Fruit fly (Drosophila melanogaster) whole organism, embryonic: ENCODE data around the gene mRpL15.

Source experiments
- ATbp ChIP-seq: fragments of 200-800 bp; sonication (Bioruptor generic); optimal IDR thresholded peaks from 2 replicates; lab custom pipeline; 2017; ENCODE audit warnings: missing biosample characterization, mild to moderate bottlenecking, missing genetic modification characterization, missing genetic modification reagents
- CG1024 ChIP-seq: fragments of 200-800 bp; sonication (Bioruptor generic); IDR thresholded peaks from 2 replicates; pipeline ENCODE4 v1.3.6; 2022; ENCODE audit warnings: missing biosample characterization, missing genetic modification characterization
- CG10267 ChIP-seq: fragments of 200-800 bp; sonication (Bioruptor generic); optimal IDR thresholded peaks from 2 replicates; lab custom pipeline; 2018; ENCODE audit warnings: missing biosample characterization, mild to moderate bottlenecking, missing genetic modification characterization, moderate library complexity
- CG10366 ChIP-seq: fragments of 200-800 bp; sonication (Bioruptor generic); IDR thresholded peaks from 2 replicates; pipeline ENCODE4 v1.3.6; 2022; ENCODE audit warnings: missing biosample characterization, missing genetic modification characterization
- CG10431 ChIP-seq: fragments of 200-800 bp; sonication (Bioruptor generic); optimal IDR thresholded peaks from 3 replicates; lab custom pipeline; 2018; ENCODE audit warnings: missing biosample characterization, mild to moderate bottlenecking, missing genetic modification characterization
- CG11398 ChIP-seq: fragments of 200-800 bp; sonication (Bioruptor generic); optimal IDR thresholded peaks from 2 replicates; lab custom pipeline; 2016; ENCODE audit warnings: missing biosample characterization, missing genetic modification characterization
- CG12155 ChIP-seq: fragments of 200-800 bp; sonication (Bioruptor generic); optimal IDR thresholded peaks from 3 replicates; lab custom pipeline; 2016; ENCODE audit warnings: missing biosample characterization, missing genetic modification characterization
- CG14860 ChIP-seq: fragments of 200-800 bp; sonication (Bioruptor generic); IDR thresholded peaks from 3 replicates; pipeline ENCODE4 v1.3.6; 2022; ENCODE audit warnings: missing biosample characterization, missing genetic modification characterization; ENCODE audit not compliant: partially characterized antibody
- CG1529 ChIP-seq: fragments of 200-800 bp; sonication (Bioruptor generic); optimal IDR thresholded peaks from 3 replicates; lab custom pipeline; 2018; ENCODE audit warnings: missing biosample characterization, missing genetic modification characterization
- CG15479 ChIP-seq: fragments of 200-800 bp; sonication (Bioruptor generic); optimal IDR thresholded peaks from 3 replicates; lab custom pipeline; 2019; ENCODE audit warnings: missing biosample characterization, mild to moderate bottlenecking, missing genetic modification characterization, moderate library complexity
- CG1603 ChIP-seq: fragments of 200-800 bp; sonication (Bioruptor generic); optimal IDR thresholded peaks from 2 replicates; lab custom pipeline; 2019; ENCODE audit warnings: missing biosample characterization, mild to moderate bottlenecking, missing genetic modification characterization, moderate library complexity
- CG16815 ChIP-seq: fragments of 200-800 bp; sonication (Bioruptor generic); optimal IDR thresholded peaks from 3 replicates; lab custom pipeline; 2017; ENCODE audit warnings: missing biosample characterization, mild to moderate bottlenecking, missing genetic modification characterization
- CG1792 ChIP-seq: fragments of 200-800 bp; sonication (Bioruptor generic); optimal IDR thresholded peaks from 2 replicates; lab custom pipeline; 2016; ENCODE audit warnings: missing biosample characterization, missing genetic modification characterization
- CG30403 ChIP-seq: fragments of 200-800 bp; sonication (Bioruptor generic); optimal IDR thresholded peaks from 3 replicates; lab custom pipeline; 2016; ENCODE audit warnings: missing biosample characterization, missing genetic modification characterization
- CG31365 ChIP-seq: fragments of 200-800 bp; sonication (Bioruptor generic); optimal IDR thresholded peaks from 2 replicates; lab custom pipeline; 2018; ENCODE audit warnings: missing biosample characterization, mild to moderate bottlenecking, missing genetic modification characterization
- CG31388 ChIP-seq: fragments of 200-800 bp; sonication (Bioruptor generic); optimal IDR thresholded peaks from 2 replicates; lab custom pipeline; 2016; ENCODE audit warnings: missing biosample characterization, missing genetic modification characterization
- CG33557 ChIP-seq: fragments of 200-800 bp; sonication (Bioruptor generic); optimal IDR thresholded peaks from 2 replicates; lab custom pipeline; 2019; ENCODE audit warnings: missing biosample characterization, mild to moderate bottlenecking, missing genetic modification characterization, moderate library complexity
- CG4328 ChIP-seq: fragments of 200-800 bp; sonication (Bioruptor generic); optimal IDR thresholded peaks from 3 replicates; lab custom pipeline; 2017; ENCODE audit warnings: missing biosample characterization, missing genetic modification reagents, missing genetic modification characterization
- CG4424 ChIP-seq: fragments of 200-800 bp; sonication (Bioruptor generic); optimal IDR thresholded peaks from 3 replicates; lab custom pipeline; 2016; ENCODE audit warnings: missing biosample characterization, missing genetic modification characterization
- CG5953 ChIP-seq: fragments of 200-800 bp; sonication (Bioruptor generic); IDR thresholded peaks from 2 replicates; pipeline ENCODE4 v1.3.6; 2022; ENCODE audit warnings: missing biosample characterization, missing genetic modification characterization
- CG6175 ChIP-seq: fragments of 200-800 bp; sonication (Bioruptor generic); IDR thresholded peaks from 3 replicates; pipeline ENCODE4 v1.3.6; 2022; ENCODE audit warnings: missing biosample characterization, missing genetic modification characterization
- CG6272 ChIP-seq: fragments of 200-800 bp; sonication (Bioruptor generic); IDR thresholded peaks from 2 replicates; pipeline ENCODE4 v1.3.6; 2022; ENCODE audit warnings: missing biosample characterization, missing genetic modification characterization
- CG8290 ChIP-seq, 3 experiments: fragments of 200-800 bp; sonication (Bioruptor generic); optimal IDR thresholded peaks; 2 replicates each; lab custom pipeline; 2016 to 2019; ENCODE audit warnings: missing biosample characterization in 3 of 3, missing genetic modification characterization in 3 of 3, mild to moderate bottlenecking in 2 of 3, moderate library complexity in 1 of 3
- CG9609 ChIP-seq: fragments of 200-800 bp; sonication (Bioruptor generic); optimal IDR thresholded peaks from 3 replicates; lab custom pipeline; 2016; ENCODE audit warnings: missing biosample characterization, missing genetic modification characterization
- CG9817 ChIP-seq: fragments of 200-800 bp; sonication (Bioruptor generic); optimal IDR thresholded peaks from 2 replicates; lab custom pipeline; 2018; ENCODE audit warnings: missing biosample characterization, mild to moderate bottlenecking, missing genetic modification characterization, moderate library complexity
- Camta ChIP-seq: fragments of 200-800 bp; sonication (Bioruptor generic); optimal IDR thresholded peaks from 2 replicates; lab custom pipeline; 2016; ENCODE audit warnings: missing biosample characterization, missing genetic modification characterization
- D ChIP-seq, 2 experiments: fragments of 200-800 bp in 1 of 2; fragments of >200 bp in 1 of 2; sonication (Bioruptor generic) in 1 of 2; optimal IDR thresholded peaks; 2 replicates in 1 of 2; 3 replicates in 1 of 2; lab custom pipeline; 2017; ENCODE audit warnings: mild to moderate bottlenecking in 1 of 2, missing biosample characterization in 1 of 2, missing genetic modification characterization in 1 of 2, missing genetic modification reagents in 1 of 2
- D19B ChIP-seq: fragments of 200-800 bp; sonication (Bioruptor generic); optimal IDR thresholded peaks from 2 replicates; lab custom pipeline; 2017; ENCODE audit warnings: missing biosample characterization, mild to moderate bottlenecking, missing genetic modification characterization
- Drgx ChIP-seq: fragments of 200-800 bp; sonication (Bioruptor generic); IDR thresholded peaks from 2 replicates; pipeline ENCODE4 v1.3.6; 2022; ENCODE audit warnings: missing biosample characterization, missing genetic modification characterization
- ERR ChIP-seq: fragments of 200-800 bp; sonication (Bioruptor generic); optimal IDR thresholded peaks from 2 replicates; lab custom pipeline; 2016; ENCODE audit warnings: missing biosample characterization, missing genetic modification characterization
- Gug ChIP-seq: fragments of 200-800 bp; sonication (Bioruptor generic); IDR thresholded peaks from 4 replicates; pipeline ENCODE4 v1.3.6; 2022; ENCODE audit warnings: missing biosample characterization, missing genetic modification characterization
- Kr ChIP-seq: fragments of 200-800 bp; sonication (Bioruptor generic); optimal IDR thresholded peaks from 2 replicates; lab custom pipeline; 2017; ENCODE audit warnings: missing biosample characterization, mild to moderate bottlenecking, missing genetic modification characterization
- NC2β ChIP-seq: fragments of 200-800 bp; sonication (Bioruptor generic); optimal IDR thresholded peaks from 2 replicates; lab custom pipeline; 2016; ENCODE audit warnings: missing biosample characterization, missing genetic modification characterization
- Nf-YC ChIP-seq: fragments of 200-800 bp; optimal IDR thresholded peaks from 3 replicates; lab custom pipeline; 2019; ENCODE audit warnings: missing biosample characterization, mild to moderate bottlenecking, missing genetic modification characterization, moderate library complexity
- ac ChIP-seq: fragments of 200-800 bp; sonication (Bioruptor generic); optimal IDR thresholded peaks from 3 replicates; lab custom pipeline; 2017; ENCODE audit warnings: missing biosample characterization, mild to moderate bottlenecking, missing genetic modification characterization
- cg ChIP-seq: fragments of 200-800 bp; sonication (Bioruptor generic); optimal IDR thresholded peaks from 3 replicates; lab custom pipeline; 2019; ENCODE audit warnings: missing biosample characterization, mild to moderate bottlenecking, missing genetic modification characterization, moderate library complexity
- danr ChIP-seq: fragments of 200-800 bp; sonication (Bioruptor generic); IDR thresholded peaks from 2 replicates; pipeline ENCODE4 v1.3.6; 2022; ENCODE audit warnings: missing biosample characterization, missing genetic modification characterization
- gem ChIP-seq: fragments of 200-800 bp; sonication (Bioruptor generic); optimal IDR thresholded peaks from 2 replicates; lab custom pipeline; 2019; ENCODE audit warnings: missing biosample characterization, mild to moderate bottlenecking, missing genetic modification characterization, moderate library complexity
- gfzf ChIP-seq: fragments of 200-800 bp; sonication (Bioruptor generic); optimal IDR thresholded peaks from 2 replicates; lab custom pipeline; 2016; ENCODE audit warnings: missing biosample characterization, mild to moderate bottlenecking, missing genetic modification characterization, moderate library complexity
- ham ChIP-seq: fragments of 200-800 bp; sonication (Bioruptor generic); IDR thresholded peaks from 2 replicates; pipeline ENCODE4 v1.3.6; 2022; ENCODE audit warnings: missing biosample characterization, missing genetic modification characterization
- insv ChIP-seq, 2 experiments: fragments of 200-800 bp; sonication (Bioruptor generic); optimal IDR thresholded peaks; 3 replicates each; lab custom pipeline; 2016 to 2018; ENCODE audit warnings: missing biosample characterization in 2 of 2, missing genetic modification characterization in 2 of 2
- jigr1 ChIP-seq: fragments of 200-800 bp; sonication (Bioruptor generic); IDR thresholded peaks from 3 replicates; pipeline ENCODE4 v1.3.6; 2022; ENCODE audit warnings: missing biosample characterization, missing genetic modification characterization
- knrl ChIP-seq: fragments of 200-800 bp; sonication (Bioruptor generic); IDR thresholded peaks from 3 replicates; pipeline ENCODE4 v1.3.6; 2022; ENCODE audit warnings: missing biosample characterization, missing genetic modification characterization; ENCODE audit not compliant: partially characterized antibody
- nau ChIP-seq: fragments of 200-800 bp; sonication (Bioruptor generic); optimal IDR thresholded peaks from 3 replicates; lab custom pipeline; 2017; ENCODE audit warnings: missing biosample characterization, mild to moderate bottlenecking, missing genetic modification characterization, missing genetic modification reagents
- phol ChIP-seq: fragments of 200-800 bp; sonication (Bioruptor generic); optimal IDR thresholded peaks from 3 replicates; lab custom pipeline; 2018; ENCODE audit warnings: missing biosample characterization, mild to moderate bottlenecking, missing genetic modification characterization, moderate library complexity
- pum ChIP-seq: fragments of 200-800 bp; sonication (Bioruptor generic); optimal IDR thresholded peaks from 2 replicates; lab custom pipeline; 2016; ENCODE audit warnings: missing biosample characterization, missing genetic modification characterization
- shn ChIP-seq: fragments of 200-800 bp; sonication (Bioruptor generic); optimal IDR thresholded peaks from 3 replicates; lab custom pipeline; 2016; ENCODE audit warnings: missing biosample characterization, missing genetic modification characterization
- tap ChIP-seq: fragments of 200-800 bp; optimal IDR thresholded peaks from 3 replicates; lab custom pipeline; 2019; ENCODE audit warnings: missing biosample characterization, mild to moderate bottlenecking, missing genetic modification characterization, moderate library complexity
- twi ChIP-seq: fragments of 200-800 bp; optimal IDR thresholded peaks from 2 replicates; lab custom pipeline; 2019; ENCODE audit warnings: missing biosample characterization, mild to moderate bottlenecking, missing genetic modification characterization, moderate library complexity
- vfl ChIP-seq: fragments of 200-800 bp; sonication (Bioruptor generic); optimal IDR thresholded peaks from 2 replicates; lab custom pipeline; 2016; ENCODE audit warnings: missing biosample characterization, missing genetic modification characterization

Gene mRpL15

dm6 chr3L:20470991-20471498, 35.0 kb upstream of the mRpL15 start (continued):
- TF ChIP-seq CG16815 (GFP tag; lab: Kevin White, UChicago) (no peak), CG31388 (GFP tag; lab: Kevin White, UChicago) (no peak), CG1529 (GFP tag; lab: Kevin White, UChicago) (peak; percentile 37), CG4328 (peak; percentile 18), twi (tag; lab: Kevin White, UChicago) (no peak), NC2β (GFP tag; lab: Kevin White, UChicago) (no peak), CG5953 (GFP tag; lab: Robert Waterston, UW) (no peak), vfl (no peak), Gug (no peak), CG30403 (GFP tag; lab: Kevin White, UChicago) (peak; percentile 4), CG33557 (GFP tag; lab: Kevin White, UChicago) (no peak), ERR (no peak), CG12155 (GFP tag; lab: Kevin White, UChicago) (no peak), CG4424 (GFP tag; lab: Kevin White, UChicago) (peak; percentile 19), phol (tag; lab: Kevin White, UChicago) (peak; percentile 63), Drgx (GFP tag; lab: Robert Waterston, UW) (peak; percentile 72), CG8290 (GFP tag; optimal IDR thresholded peaks at IDR 0.05; lab: Kevin White, UChicago) (no peak), CG8290 (tag; optimal IDR thresholded peaks at IDR 0.05; lab: Kevin White, UChicago) (peak in 1 of 2 experiments; percentile 34), CG31365 (tag; lab: Kevin White, UChicago) (peak; percentile 13), tap (tag; lab: Kevin White, UChicago) (peak; percentile 68), ham (no peak), D (optimal IDR thresholded peaks at IDR 0.05; lab: Kevin White, UChicago) (no peak), D (GFP tag; optimal IDR thresholded peaks at IDR 0.05; lab: Kevin White, UChicago) (peak; percentile 32), CG1792 (GFP tag; lab: Kevin White, UChicago) (no peak), CG10366 (GFP tag; lab: Robert Waterston, UW) (peak; percentile 43; the same call in 1 of the 2 replicates), pum (GFP tag; lab: Kevin White, UChicago) (no peak), gfzf (GFP tag; lab: Kevin White, UChicago) (no peak), insv (GFP tag; optimal IDR thresholded peaks at IDR 0.05; lab: Kevin White, UChicago) (no peak), CG15479 (no peak), ATbp (GFP tag; lab: Kevin White, UChicago) (peak; percentile 62), CG6175 (GFP tag; lab: Robert Waterston, UW) (no peak), Kr (GFP tag; lab: Kevin White, UChicago) (no peak), cg (GFP tag; lab: Kevin White, UChicago) (no peak), CG1024 (GFP tag; lab: Robert Waterston, UW) (peak; percentile 65), D19B (peak; percentile 6), shn (GFP tag; lab: Kevin White, UChicago) (no peak), CG14860 (GFP tag; lab: Robert Waterston, UW) (no peak), jigr1 (GFP tag; lab: Robert Waterston, UW) (no peak), Camta (GFP tag; lab: Kevin White, UChicago) (no peak), gem (peak; percentile 58), CG10267 (tag; lab: Kevin White, UChicago) (peak; percentile 30), danr (0 out of 2 replicates have a peak, but pooled peaks have one; percentile 26), Nf-YC (tag; lab: Kevin White, UChicago) (peak; percentile 33), CG9609 (GFP tag; lab: Kevin White, UChicago) (no peak), CG10431 (GFP tag; lab: Kevin White, UChicago) (no peak), CG1603 (tag; lab: Kevin White, UChicago) (peak; percentile 67), nau (GFP tag; lab: Kevin White, UChicago) (peak; percentile 11), knrl (no peak), CG9817 (no peak), CG6272 (GFP tag; lab: Robert Waterston, UW) (no peak), ac (GFP tag; lab: Kevin White, UChicago) (peak; percentile 30), CG11398 (no peak)
